Fruit fly (Drosophila melanogaster) whole organism, adult: ENCODE data around the gene M6.

Experiments
- CG11617 ChIP-seq: fragments of 200-800 bp; sonication (Bioruptor generic); optimal IDR thresholded peaks from 2 replicates; lab custom pipeline; 2017; ENCODE audit warnings: mild to moderate bottlenecking, missing biosample characterization, missing genetic modification reagents, missing genetic modification characterization
- CG12768 ChIP-seq: fragments of 200-800 bp; sonication (Bioruptor generic); optimal IDR thresholded peaks from 2 replicates; lab custom pipeline; 2017; ENCODE audit warnings: missing biosample characterization, missing genetic modification characterization, mild to moderate bottlenecking, moderate library complexity, missing genetic modification reagents
- CG1620 ChIP-seq: fragments of 200-800 bp; sonication (Bioruptor generic); optimal IDR thresholded peaks from 2 replicates; lab custom pipeline; 2016; ENCODE audit warnings: missing biosample characterization, missing genetic modification characterization
- CG33017 ChIP-seq: fragments of 200-800 bp; sonication (Bioruptor generic); optimal IDR thresholded peaks from 2 replicates; lab custom pipeline; 2018; ENCODE audit warnings: missing biosample characterization, mild to moderate bottlenecking, missing genetic modification characterization, moderate library complexity
- CG5204 ChIP-seq: fragments of 200-800 bp; sonication (Bioruptor generic); optimal IDR thresholded peaks from 2 replicates; lab custom pipeline; 2016; ENCODE audit warnings: missing biosample characterization, missing genetic modification characterization
- CG7045 ChIP-seq: fragments of 200-800 bp; sonication (Bioruptor generic); optimal IDR thresholded peaks from 2 replicates; lab custom pipeline; 2017; ENCODE audit warnings: missing biosample characterization, mild to moderate bottlenecking, missing genetic modification characterization
- CG7101 ChIP-seq: fragments of 200-800 bp; sonication (Bioruptor generic); optimal IDR thresholded peaks from 2 replicates; lab custom pipeline; 2018; ENCODE audit warnings: missing biosample characterization, mild to moderate bottlenecking, missing genetic modification characterization, moderate library complexity
- Clk ChIP-seq: fragments of 200-800 bp; sonication (Bioruptor generic); optimal IDR thresholded peaks from 2 replicates; lab custom pipeline; 2017; ENCODE audit warnings: missing biosample characterization, missing genetic modification characterization
- Crg-1 ChIP-seq: fragments of 200-800 bp; sonication (Bioruptor generic); optimal IDR thresholded peaks from 2 replicates; lab custom pipeline; 2016; ENCODE audit warnings: missing biosample characterization, missing genetic modification characterization
- Hr96 ChIP-seq: fragments of 200-800 bp; sonication (Bioruptor generic); optimal IDR thresholded peaks from 2 replicates; lab custom pipeline; 2016; ENCODE audit warnings: missing biosample characterization, missing genetic modification characterization
- Mnt ChIP-seq: fragments of 200-800 bp; sonication (Bioruptor generic); optimal IDR thresholded peaks from 2 replicates; lab custom pipeline; 2016; ENCODE audit warnings: missing biosample characterization, mild to moderate bottlenecking, missing genetic modification characterization
- bab1 ChIP-seq: fragments of 200-800 bp; sonication (Bioruptor generic); optimal IDR thresholded peaks from 3 replicates; lab custom pipeline; 2019; ENCODE audit warnings: missing biosample characterization, mild to moderate bottlenecking, missing genetic modification characterization, moderate library complexity
- cic ChIP-seq: fragments of 200-800 bp; sonication (Bioruptor generic); optimal IDR thresholded peaks from 2 replicates; lab custom pipeline; 2017; ENCODE audit warnings: missing biosample characterization, mild to moderate bottlenecking, missing genetic modification characterization, moderate library complexity
- cnc ChIP-seq, 2 experiments: fragments of >200 bp; optimal IDR thresholded peaks; 2 replicates each; lab custom pipeline; 2017
- kay ChIP-seq: fragments of 200-800 bp; sonication (Bioruptor generic); peaks from one replicate; lab custom pipeline; 2016; ENCODE audit warnings: missing biosample characterization, missing genetic modification characterization, borderline replicate concordance
- ovo ChIP-seq: fragments of 200-800 bp; sonication (Bioruptor generic); optimal IDR thresholded peaks from 2 replicates; lab custom pipeline; 2016; ENCODE audit warnings: missing biosample characterization, missing genetic modification characterization
- pad ChIP-seq: fragments of 200-800 bp; sonication (Bioruptor generic); optimal IDR thresholded peaks from 3 replicates; lab custom pipeline; 2017; ENCODE audit warnings: missing biosample characterization, missing genetic modification characterization, mild to moderate bottlenecking, moderate library complexity, missing genetic modification reagents
- tj ChIP-seq: fragments of 200-800 bp; sonication (Bioruptor generic); optimal IDR thresholded peaks from 3 replicates; lab custom pipeline; 2017; ENCODE audit warnings: missing biosample characterization, mild to moderate bottlenecking, missing genetic modification characterization, moderate library complexity
- toe ChIP-seq: fragments of 200-800 bp; sonication (Bioruptor generic); optimal IDR thresholded peaks from 2 replicates; lab custom pipeline; 2016; ENCODE audit warnings: missing biosample characterization, missing genetic modification characterization

M6 gene

DNA sequence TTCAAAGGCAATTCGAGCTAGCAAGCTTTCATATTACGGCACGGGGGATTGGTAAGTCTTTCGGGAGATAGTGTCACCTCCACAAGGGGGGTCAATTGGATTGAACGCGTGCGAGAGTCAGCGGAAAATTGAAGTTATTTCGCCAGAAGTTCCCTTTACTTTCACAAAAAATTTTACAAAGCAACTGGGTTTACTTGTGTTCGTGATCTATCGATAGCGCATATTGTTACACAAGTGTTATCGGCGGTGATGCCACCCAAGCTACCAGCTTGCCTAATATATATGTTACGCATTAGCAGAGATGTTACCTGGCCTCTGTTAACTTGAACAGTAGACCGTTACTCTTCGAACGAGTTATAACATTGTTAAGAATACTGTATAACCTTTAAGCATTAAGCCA lies 47.1 kb downstream of the M6 start, which contains the start of gene Wnk:
Gene Wnk, minus strand, starts transcription at position 177 of the 400 bp plus-strand sequence.
- TF ChIP-seq toe (no peak), bab1 (GFP tag; lab: Kevin White, UChicago) (peak; percentile 50)

DNA sequence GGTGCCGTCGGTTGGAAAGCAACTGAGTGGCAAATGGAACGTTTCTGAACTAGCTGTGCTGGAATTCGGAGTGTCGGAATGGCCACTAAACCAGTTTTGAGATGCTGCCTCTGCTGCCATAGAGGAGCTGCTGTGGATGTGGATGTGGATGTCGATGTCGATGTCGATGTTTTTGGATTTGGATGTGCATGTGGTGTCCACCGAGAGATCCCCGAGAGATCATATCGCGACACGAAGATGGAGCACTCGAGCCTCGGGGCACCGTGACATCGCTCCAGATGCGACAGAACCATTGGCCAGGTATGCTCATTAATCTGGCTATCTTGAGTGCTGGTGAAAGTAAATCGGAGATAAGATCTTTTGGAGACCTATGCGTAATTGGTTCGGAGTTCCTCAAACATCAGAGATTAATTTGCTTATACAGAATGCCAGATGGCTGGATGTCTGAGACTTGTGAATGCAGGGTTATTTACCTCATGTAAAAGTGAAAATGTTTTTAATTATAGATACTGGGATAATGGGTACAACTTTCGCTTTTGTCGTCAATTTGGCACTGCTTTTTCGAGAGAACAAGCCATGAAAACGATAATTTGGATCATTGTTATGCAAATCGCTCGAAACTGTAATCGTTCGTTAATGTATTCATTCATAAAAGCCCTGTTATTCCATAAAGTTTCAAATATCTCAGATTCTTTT lies 50.7 kb downstream of the M6 start, which contains the start of gene CG7173:
Gene CG7173, minus strand, starts transcription at position 51 of the 696 bp plus-strand sequence.
- TF ChIP-seq Crg-1 (GFP tag; lab: Kevin White, UChicago) (no peak), kay (GFP tag; lab: Kevin White, UChicago) (no peak), pad (no peak), toe (no peak), Hr96 (no peak), CG12768 (GFP tag; lab: Kevin White, UChicago) (no peak), CG7101 (no peak), CG33017 (tag; lab: Kevin White, UChicago) (no peak), cnc (optimal IDR thresholded peaks at IDR 0.05; lab: Kevin White, UChicago) (no peak), CG11617 (GFP tag; lab: Kevin White, UChicago) (no peak), ovo (GFP tag; lab: Kevin White, UChicago) (no peak), CG1620 (no peak), cic (GFP tag; lab: Kevin White, UChicago) (no peak), CG5204 (GFP tag; lab: Kevin White, UChicago) (no peak), tj (GFP tag; lab: Kevin White, UChicago) (no peak), Mnt (GFP tag; lab: Kevin White, UChicago) (no peak), CG7045 (GFP tag; lab: Kevin White, UChicago) (no peak), bab1 (GFP tag; lab: Kevin White, UChicago) (no peak), Clk (no peak)

DNA sequence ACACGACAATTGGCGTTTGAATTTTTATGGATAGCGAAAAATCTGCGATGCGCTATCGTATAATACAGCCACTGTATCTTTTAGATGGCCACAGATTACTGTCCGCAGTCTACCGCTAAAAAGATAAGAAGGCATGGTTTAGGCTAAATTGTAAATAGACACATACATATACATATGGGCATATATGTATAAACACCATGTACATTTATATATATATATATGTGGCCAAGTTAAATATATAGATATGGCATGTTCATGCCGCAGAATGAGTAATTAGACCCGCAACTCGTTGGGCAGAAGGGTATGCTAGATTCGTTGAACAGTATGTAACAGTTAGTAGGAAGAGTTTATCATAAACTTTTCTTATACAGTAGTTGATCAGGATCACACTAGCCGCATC lies 54.4 kb downstream of the M6 start, which contains the start of gene CapaR:
Gene CapaR, minus strand, starts transcription at position 101 of the 400 bp plus-strand sequence.
- no peak for TF ChIP-seq Mnt (GFP tag; lab: Kevin White, UChicago)
- no peak for TF ChIP-seq toe
- TF ChIP-seq CG11617 (GFP tag; lab: Kevin White, UChicago) = no peak
- TF ChIP-seq Clk = no peak
- TF ChIP-seq CG1620 = no peak
- no peak for TF ChIP-seq CG5204 (GFP tag; lab: Kevin White, UChicago)
- no peak for TF ChIP-seq CG7045 (GFP tag; lab: Kevin White, UChicago)
- no peak for TF ChIP-seq ovo (GFP tag; lab: Kevin White, UChicago)
- TF ChIP-seq cnc (optimal IDR thresholded peaks at IDR 0.05; lab: Kevin White, UChicago) = no peak
- TF ChIP-seq kay (GFP tag; lab: Kevin White, UChicago) = no peak
- no peak for TF ChIP-seq Hr96
- TF ChIP-seq pad = no peak
- TF ChIP-seq cic (GFP tag; lab: Kevin White, UChicago) = no peak
